Fruit fly (Drosophila melanogaster) whole organism, wandering third instar larva: ENCODE data around the gene CG3123.

ENCODE experiments used
- Dif ChIP-seq: fragments of 200-275, 200-300 bp; sonication (Bioruptor generic); optimal IDR thresholded peaks from 2 replicates; lab custom pipeline; 2018; ENCODE audit warnings: missing biosample characterization, missing genetic modification characterization; ENCODE audit not compliant: partially characterized antibody
- Sp1 ChIP-seq: fragments of 200-800 bp; sonication (Bioruptor generic); optimal IDR thresholded peaks from 3 replicates; lab custom pipeline; 2019; ENCODE audit warnings: missing biosample characterization, mild to moderate bottlenecking, missing genetic modification characterization, moderate library complexity
- Vsx2 ChIP-seq: fragments of 200-300, 225-300 bp; sonication (Bioruptor generic); optimal IDR thresholded peaks from 2 replicates; lab custom pipeline; 2018; ENCODE audit warnings: missing biosample characterization, missing genetic modification characterization; ENCODE audit not compliant: partially characterized antibody
- fru ChIP-seq: fragments of 200-800 bp; sonication (Bioruptor generic); optimal IDR thresholded peaks from 3 replicates; lab custom pipeline; 2016; ENCODE audit warnings: missing biosample characterization, mild to moderate bottlenecking, missing genetic modification characterization
- h ChIP-seq: fragments of 200-800 bp; sonication (Bioruptor generic); optimal IDR thresholded peaks from 3 replicates; lab custom pipeline; 2016; ENCODE audit warnings: missing biosample characterization, mild to moderate bottlenecking, missing genetic modification characterization
- psq ChIP-seq: fragments of 200-800 bp; sonication (Bioruptor generic); optimal IDR thresholded peaks from 3 replicates; lab custom pipeline; 2017; ENCODE audit warnings: missing biosample characterization, mild to moderate bottlenecking, missing genetic modification characterization, moderate library complexity
- sage ChIP-seq: fragments of 200-800 bp; sonication (Bioruptor generic); optimal IDR thresholded peaks from 2 replicates; lab custom pipeline; 2016; ENCODE audit warnings: missing biosample characterization, mild to moderate bottlenecking, missing genetic modification characterization
- usp ChIP-seq: fragments of >200 bp; optimal IDR thresholded peaks from 2 replicates; lab custom pipeline; 2017; ENCODE audit warnings: missing biosample characterization, missing genetic modification characterization

dm6 chr2L:2804634-2805311 is 20.5 kb downstream of the CG3123 start, which contains the start of gene daw:
- no peak for TF ChIP-seq usp (GFP tag; lab: Kevin White, UChicago)
- no peak for TF ChIP-seq psq (GFP tag; lab: Kevin White, UChicago)
- peak; percentile 20 for TF ChIP-seq Sp1 (GFP tag; lab: Kevin White, UChicago)
- TF ChIP-seq fru: no peak
- no peak for TF ChIP-seq Vsx2
- peak; percentile 75 for TF ChIP-seq h (GFP tag; lab: Kevin White, UChicago)
- TF ChIP-seq sage (GFP tag; lab: Kevin White, UChicago): no peak
- TF ChIP-seq Dif (GFP tag; lab: Kevin White, UChicago): peak; percentile 42
